Worm (Caenorhabditis elegans): ENCODE results near the gene srg-11.

The srg-11 gene

ce11 chrIII:4715088-4715487 lies 35.3 kb downstream of the srg-11 start, which contains the start of gene him-18:
TSS of gene him-18 (minus strand) at chrIII:4715188.
- no peak for TF ChIP-seq zip-11 (GFP tag; IDR thresholded peaks at IDR 0.05)
- no peak for TF ChIP-seq nhr-6 (tag; optimal IDR thresholded peaks at IDR 0.05)
- TF ChIP-seq dve-1 (tag; optimal IDR thresholded peaks at IDR 0.05; ENCODE audit: insufficient read depth), result no peak
- no peak for TF ChIP-seq tag-97 (GFP tag; IDR thresholded peaks at IDR 0.05)
- no peak for TF ChIP-seq ceh-62 (tag; optimal IDR thresholded peaks at IDR 0.05)
- no peak for TF ChIP-seq nhr-41 (GFP tag; IDR thresholded peaks at IDR 0.05)
- no peak for TF ChIP-seq lin-39 (tag; optimal IDR thresholded peaks at IDR 0.05)
- TF ChIP-seq daf-16 (GFP tag; optimal IDR thresholded peaks at IDR 0.05), result no peak
- TF ChIP-seq daf-16 (tag; optimal IDR thresholded peaks at IDR 0.05), result no peak
- no peak for TF ChIP-seq ceh-28 (tag; optimal IDR thresholded peaks at IDR 0.05)
- TF ChIP-seq vab-7 (GFP tag; IDR thresholded peaks at IDR 0.05), result no peak

- no peak for TF ChIP-seq tra-1 (GFP tag; IDR thresholded peaks at IDR 0.05)
- TF ChIP-seq mxl-3 (GFP tag; optimal IDR thresholded peaks at IDR 0.05), result no peak
- no peak for TF ChIP-seq ceh-44 (GFP tag; IDR thresholded peaks at IDR 0.05)
- TF ChIP-seq spr-3 (GFP tag; optimal IDR thresholded peaks at IDR 0.05), result no peak
- no peak for TF ChIP-seq vab-7 (GFP tag; IDR thresholded peaks at IDR 0.05)
- TF ChIP-seq aly-2 (tag; optimal IDR thresholded peaks at IDR 0.05), result no peak
- TF ChIP-seq F49E8.2 (tag; optimal IDR thresholded peaks at IDR 0.05; ENCODE audit: borderline replicate concordance), result no peak
- TF ChIP-seq ama-1 (optimal IDR thresholded peaks at IDR 0.05), result peak; percentile 68
- TF ChIP-seq mep-1 (tag; optimal IDR thresholded peaks at IDR 0.05), result no peak
- no peak for TF ChIP-seq saeg-2 (GFP tag; IDR thresholded peaks at IDR 0.05)
- no peak for TF ChIP-seq ctbp-1 (GFP tag; IDR thresholded peaks at IDR 0.05)
- TF ChIP-seq gei-8 (GFP tag; optimal IDR thresholded peaks at IDR 0.05), result no peak
- no peak for TF ChIP-seq F26F4.8 (GFP tag; conservative IDR thresholded peaks at IDR 0.05)
- peak; percentile 21 for TF ChIP-seq nhr-6 (tag; optimal IDR thresholded peaks at IDR 0.05)
- no peak for TF ChIP-seq dmd-6 (GFP tag; IDR thresholded peaks at IDR 0.05)
- TF ChIP-seq zfp-2 (tag; optimal IDR thresholded peaks at IDR 0.05), result no peak
- no peak for TF ChIP-seq fos-1 (tag; optimal IDR thresholded peaks at IDR 0.05)
- peak in 1 of 2 experiments; percentile 5 for TF ChIP-seq unc-62 (GFP tag; optimal IDR thresholded peaks at IDR 0.05 in 1 of 2)
- TF ChIP-seq unc-62 (tag; optimal IDR thresholded peaks at IDR 0.05), result no peak
- TF ChIP-seq mes-2 (tag; optimal IDR thresholded peaks at IDR 0.05; ENCODE audit: poor library complexity, severe bottlenecking), result peak; percentile 74
- TF ChIP-seq nhr-28 (tag; optimal IDR thresholded peaks at IDR 0.05), result peak; percentile 27
- TF ChIP-seq Y5F2A.4 (GFP tag; optimal IDR thresholded peaks at IDR 0.05), result no peak
- TF ChIP-seq R02D3.7 (tag; optimal IDR thresholded peaks at IDR 0.05), result no peak
- 0 out of 2 replicates have a peak, but pooled peaks have one; percentile 28 for TF ChIP-seq T26A8.4 (GFP tag; IDR thresholded peaks at IDR 0.05)
- no peak for TF ChIP-seq zip-2 (tag; optimal IDR thresholded peaks at IDR 0.05)
- TF ChIP-seq jun-1 (tag; optimal IDR thresholded peaks at IDR 0.05), result no peak
- TF ChIP-seq madf-9 (GFP tag; conservative IDR thresholded peaks at IDR 0.05), result no peak
- TF ChIP-seq nhr-41 (GFP tag; IDR thresholded peaks at IDR 0.05), result no peak
- TF ChIP-seq dpl-1 (GFP tag; optimal IDR thresholded peaks at IDR 0.05), result peak; percentile 92
- TF ChIP-seq fkh-10 (GFP tag; optimal IDR thresholded peaks at IDR 0.05), result no peak
- no peak for TF ChIP-seq ceh-20 (GFP tag; IDR thresholded peaks at IDR 0.05)
- no peak for TF ChIP-seq nhr-237 (tag; optimal IDR thresholded peaks at IDR 0.05)
- TF ChIP-seq hif-1 (tag; optimal IDR thresholded peaks at IDR 0.05), result no peak
- no peak for TF ChIP-seq attf-4 (tag; optimal IDR thresholded peaks at IDR 0.05)
- TF ChIP-seq aha-1 (tag), result no peak
- no peak for TF ChIP-seq lin-13 (GFP tag; optimal IDR thresholded peaks at IDR 0.05)
- no peak for TF ChIP-seq ZK337.2 (GFP tag; IDR thresholded peaks at IDR 0.05)
- TF ChIP-seq lin-38 (GFP tag; IDR thresholded peaks at IDR 0.05), result peak; percentile 94
- TF ChIP-seq nhr-111 (GFP tag; optimal IDR thresholded peaks at IDR 0.05), result no peak
- no peak for TF ChIP-seq madf-5 (GFP tag; IDR thresholded peaks at IDR 0.05)
- TF ChIP-seq daf-12 (tag; optimal IDR thresholded peaks at IDR 0.05), result no peak
- no peak for TF ChIP-seq nhr-76 (tag; optimal IDR thresholded peaks at IDR 0.05)
- TF ChIP-seq nhr-48 (tag; optimal IDR thresholded peaks at IDR 0.05), result no peak
These were observed 40.9 kb downstream of the srg-11 start, which contains the start of gene emb-5 for ce11 chrIII:4720620-4721227. TSS of gene emb-5 (minus strand) at chrIII:4720670.

All from whole organism, L4 larva.